Worm (Caenorhabditis elegans) whole organism, early embryonic: Measurements from ENCODE around the gene F52B11.5.

Experiments used
- F13C5.2 ChIP-seq: sonication (generic microtip); optimal IDR thresholded peaks from 2 replicates; lab custom pipeline; 2017; ENCODE audit warnings: mild to moderate bottlenecking, missing genetic modification characterization, inconsistent platforms, missing compliant biosample characterization
- ama-1 ChIP-seq: fragments of 150-350 bp; optimal IDR thresholded peaks from 2 replicates; lab custom pipeline; 2014
- ceh-36 ChIP-seq: sonication (generic microtip); optimal IDR thresholded peaks from 2 replicates; lab custom pipeline; 2016; ENCODE audit warnings: missing genetic modification characterization, inconsistent platforms, missing compliant biosample characterization
- flt-1 ChIP-seq: fragments of 200-800 bp; sonication (Bioruptor generic); IDR thresholded peaks from 2 replicates; pipeline ENCODE4 v1.3.6; 2022; ENCODE audit warnings: missing genetic modification characterization, missing compliant biosample characterization
- hnd-1 ChIP-seq: sonication (generic microtip); optimal IDR thresholded peaks from 2 replicates; lab custom pipeline; 2016; ENCODE audit warnings: missing genetic modification characterization, missing compliant biosample characterization
- tbx-11 ChIP-seq: fragments of 200-800 bp; sonication (Bioruptor generic); IDR thresholded peaks from 2 replicates; pipeline ENCODE4 v1.3.6; 2022; ENCODE audit warnings: missing genetic modification characterization, missing compliant biosample characterization

ce11 chrIV:14131770-14132169 lies 28.7 kb upstream of the F52B11.5 start, which contains the start of gene srz-59:
- no peak for TF ChIP-seq flt-1 (GFP tag; lab: Robert Waterston, UW)
- no peak for TF ChIP-seq hnd-1
- no peak for TF ChIP-seq F13C5.2 (tag; lab: Kevin White, UChicago)
- TF ChIP-seq ama-1 (lab: Kevin White, UChicago): no peak
- no peak for TF ChIP-seq tbx-11 (GFP tag; lab: Robert Waterston, UW)
- no peak for TF ChIP-seq ceh-36
